Worm (Caenorhabditis elegans): ENCODE data around the gene srbc-41.

DNA sequence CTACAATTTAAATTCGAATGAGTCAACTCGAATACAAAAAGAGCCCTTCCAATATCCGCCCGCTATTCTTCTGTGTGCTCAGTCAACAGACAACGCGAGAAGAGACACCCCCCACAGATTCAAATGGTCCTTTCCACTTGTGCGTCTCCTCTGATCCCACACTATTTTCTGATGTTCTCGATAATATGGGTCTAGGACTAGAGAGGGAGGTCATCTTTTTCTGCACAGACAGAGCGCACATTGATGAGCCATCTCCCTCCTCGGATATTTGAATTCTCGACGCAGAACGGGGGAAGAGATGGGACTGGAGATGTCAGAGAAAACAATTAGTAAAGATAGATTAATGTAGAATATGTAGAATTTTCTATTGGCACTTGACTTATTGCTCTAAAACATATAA lies 43.9 kb downstream of the srbc-41 start:
- TF ChIP-seq zag-1 (tag; optimal IDR thresholded peaks at IDR 0.05) (no peak), R02D3.7 (tag; optimal IDR thresholded peaks at IDR 0.05) (no peak), dmd-4 (tag; optimal IDR thresholded peaks at IDR 0.05) (no peak), lsy-2 (tag; optimal IDR thresholded peaks at IDR 0.05) (no peak), nhr-77 (tag; optimal IDR thresholded peaks at IDR 0.05) (no peak), lin-39 (tag; optimal IDR thresholded peaks at IDR 0.05) (no peak), skn-1 (tag; optimal IDR thresholded peaks at IDR 0.05) (no peak), unc-39 (tag; optimal IDR thresholded peaks at IDR 0.05) (no peak), alr-1 (tag; optimal IDR thresholded peaks at IDR 0.05) (no peak), nhr-25 (tag; optimal IDR thresholded peaks at IDR 0.05) (no peak), ceh-82 (tag; optimal IDR thresholded peaks at IDR 0.05) (no peak)
